Fruit fly (Drosophila melanogaster) whole organism, embryonic: ENCODE measurements around the gene CG8112.
A peak's percentile ranks its signal among the peaks of the same experiment; 100 is the strongest.

Source experiments
- ATbp ChIP-seq: fragments of 200-800 bp; sonication (Bioruptor generic); optimal IDR thresholded peaks from 2 replicates; lab custom pipeline; 2017; ENCODE audit warnings: missing biosample characterization, mild to moderate bottlenecking, missing genetic modification characterization, missing genetic modification reagents
- Abd-B ChIP-seq: fragments of 200-800 bp; sonication (Bioruptor generic); optimal IDR thresholded peaks from 2 replicates; lab custom pipeline; 2018; ENCODE audit warnings: missing biosample characterization, mild to moderate bottlenecking, missing genetic modification characterization, moderate library complexity
- Atf3 ChIP-seq: fragments of 200-800 bp; sonication (Bioruptor generic); optimal IDR thresholded peaks from 3 replicates; lab custom pipeline; 2016; ENCODE audit warnings: missing biosample characterization, missing genetic modification characterization
- B-H1 ChIP-seq: fragments of 200-800 bp; sonication (Bioruptor generic); IDR thresholded peaks from 3 replicates; pipeline ENCODE4 v1.3.6; 2022; ENCODE audit warnings: missing biosample characterization, missing genetic modification characterization
- C15 ChIP-seq: fragments of 200-800 bp; sonication (Bioruptor generic); IDR thresholded peaks from 3 replicates; pipeline ENCODE4 v1.3.6; 2022; ENCODE audit warnings: missing biosample characterization, missing genetic modification characterization
- CG10431 ChIP-seq: fragments of 200-800 bp; sonication (Bioruptor generic); optimal IDR thresholded peaks from 3 replicates; lab custom pipeline; 2018; ENCODE audit warnings: missing biosample characterization, mild to moderate bottlenecking, missing genetic modification characterization
- CG12299 ChIP-seq: fragments of 200-800 bp; sonication (Bioruptor generic); optimal IDR thresholded peaks from 2 replicates; lab custom pipeline; 2018; ENCODE audit warnings: missing biosample characterization, mild to moderate bottlenecking, missing genetic modification characterization
- CG12769 ChIP-seq: fragments of 200-800 bp; sonication (Bioruptor generic); optimal IDR thresholded peaks from 2 replicates; lab custom pipeline; 2019; ENCODE audit warnings: missing biosample characterization, mild to moderate bottlenecking, missing genetic modification characterization, moderate library complexity
- CG16813 ChIP-seq: fragments of 200-800 bp; sonication (Bioruptor generic); IDR thresholded peaks from 3 replicates; pipeline ENCODE4 v1.3.6; 2022; ENCODE audit warnings: missing biosample characterization, missing genetic modification characterization; ENCODE audit not compliant: partially characterized antibody
- CG2202 ChIP-seq: fragments of 200-800 bp; sonication (Bioruptor generic); optimal IDR thresholded peaks from 2 replicates; lab custom pipeline; 2018; ENCODE audit warnings: missing biosample characterization, mild to moderate bottlenecking, missing genetic modification characterization
- CG30403 ChIP-seq: fragments of 200-800 bp; sonication (Bioruptor generic); optimal IDR thresholded peaks from 3 replicates; lab custom pipeline; 2016; ENCODE audit warnings: missing biosample characterization, missing genetic modification characterization
- CG3065 ChIP-seq: fragments of 200-800 bp; sonication (Bioruptor generic); optimal IDR thresholded peaks from 2 replicates; lab custom pipeline; 2016; ENCODE audit warnings: missing biosample characterization, missing genetic modification characterization
- CG31365 ChIP-seq: fragments of 200-800 bp; sonication (Bioruptor generic); optimal IDR thresholded peaks from 2 replicates; lab custom pipeline; 2018; ENCODE audit warnings: missing biosample characterization, mild to moderate bottlenecking, missing genetic modification characterization
- CG32767 ChIP-seq: fragments of 200-800 bp; sonication (Bioruptor generic); IDR thresholded peaks from 2 replicates; pipeline ENCODE4 v1.3.6; 2022; ENCODE audit warnings: missing biosample characterization, missing genetic modification characterization
- CG33557 ChIP-seq: fragments of 200-800 bp; sonication (Bioruptor generic); optimal IDR thresholded peaks from 2 replicates; lab custom pipeline; 2019; ENCODE audit warnings: missing biosample characterization, mild to moderate bottlenecking, missing genetic modification characterization, moderate library complexity
- CG34224 ChIP-seq: fragments of 200-800 bp; sonication (Bioruptor generic); IDR thresholded peaks from 3 replicates; pipeline ENCODE4 v1.3.6; 2022; ENCODE audit warnings: missing biosample characterization, missing genetic modification characterization; ENCODE audit not compliant: partially characterized antibody
- CG34376 ChIP-seq: fragments of 200-800 bp; sonication (Bioruptor generic); optimal IDR thresholded peaks from 2 replicates; lab custom pipeline; 2018; ENCODE audit warnings: missing biosample characterization, mild to moderate bottlenecking, missing genetic modification characterization
- CG4282 ChIP-seq: fragments of 200-800 bp; sonication (Bioruptor generic); optimal IDR thresholded peaks from 2 replicates; lab custom pipeline; 2016; ENCODE audit warnings: missing biosample characterization, missing genetic modification characterization
- CG4617 ChIP-seq: fragments of 200-800 bp; sonication (Bioruptor generic); optimal IDR thresholded peaks from 3 replicates; lab custom pipeline; 2016; ENCODE audit warnings: missing biosample characterization, missing genetic modification characterization, borderline replicate concordance
- CG7271 ChIP-seq: fragments of 200-800 bp; sonication (Bioruptor generic); optimal IDR thresholded peaks from 2 replicates; lab custom pipeline; 2018; ENCODE audit warnings: missing biosample characterization, mild to moderate bottlenecking, missing genetic modification characterization, moderate library complexity
- CG7963 ChIP-seq: fragments of 200-800 bp; sonication (Bioruptor generic); IDR thresholded peaks from 3 replicates; pipeline ENCODE4 v1.3.6; 2022; ENCODE audit warnings: missing biosample characterization, missing genetic modification characterization; ENCODE audit not compliant: partially characterized antibody
- CG9609 ChIP-seq: fragments of 200-800 bp; sonication (Bioruptor generic); optimal IDR thresholded peaks from 3 replicates; lab custom pipeline; 2016; ENCODE audit warnings: missing biosample characterization, missing genetic modification characterization
- CG9727 ChIP-seq: fragments of 200-800 bp; sonication (Bioruptor generic); optimal IDR thresholded peaks from 3 replicates; lab custom pipeline; 2017; ENCODE audit warnings: missing biosample characterization, mild to moderate bottlenecking, missing genetic modification characterization
- CHES-1-like ChIP-seq: fragments of 200-800 bp; sonication (Bioruptor generic); optimal IDR thresholded peaks from 2 replicates; lab custom pipeline; 2016; ENCODE audit warnings: missing biosample characterization, missing genetic modification characterization
- Elba2 ChIP-seq: fragments of 200-800 bp; sonication (Bioruptor generic); optimal IDR thresholded peaks from 3 replicates; lab custom pipeline; 2016; ENCODE audit warnings: missing biosample characterization, missing genetic modification characterization
- Hr3 ChIP-seq: fragments of 200-800 bp; sonication (Bioruptor generic); optimal IDR thresholded peaks from 3 replicates; lab custom pipeline; 2016; ENCODE audit warnings: missing biosample characterization, missing genetic modification characterization
- Lpt ChIP-seq: fragments of >200 bp; optimal IDR thresholded peaks from 2 replicates; lab custom pipeline; 2018; ENCODE audit warnings: missing biosample characterization, missing genetic modification characterization
- Max ChIP-seq: fragments of 200-800 bp; sonication (Bioruptor generic); optimal IDR thresholded peaks from 2 replicates; lab custom pipeline; 2016; ENCODE audit warnings: missing biosample characterization, mild to moderate bottlenecking, missing genetic modification characterization
- Pdp1 ChIP-seq, 2 experiments: fragments of 200-800 bp; sonication (Bioruptor generic); optimal IDR thresholded peaks; 3 replicates each; lab custom pipeline; 2016; ENCODE audit warnings: missing biosample characterization in 2 of 2, missing genetic modification characterization in 2 of 2, mild to moderate bottlenecking in 1 of 2, moderate library complexity in 1 of 2
- Ptx1 ChIP-seq: fragments of 200-800 bp; sonication (Bioruptor generic); IDR thresholded peaks from 2 replicates; pipeline ENCODE4 v1.3.6; 2022; ENCODE audit warnings: missing biosample characterization, missing genetic modification characterization
- Scr ChIP-seq: fragments of 200-800 bp; sonication (Bioruptor generic); IDR thresholded peaks from 2 replicates; pipeline ENCODE4 v1.3.6; 2022; ENCODE audit warnings: missing biosample characterization, missing genetic modification characterization; ENCODE audit not compliant: partially characterized antibody
- Trl ChIP-seq, 3 experiments: fragments of >200 bp in 2 of 3; fragments of 200-800 bp in 1 of 3; sonication (Bioruptor generic) in 1 of 3; optimal IDR thresholded peaks; 2 replicates in 1 of 3; 3 replicates in 2 of 3; lab custom pipeline; 2016 to 2017; ENCODE audit warnings: missing biosample characterization in 1 of 3, missing genetic modification characterization in 1 of 3
- amos ChIP-seq: fragments of 200-800 bp; sonication (Bioruptor generic); IDR thresholded peaks from 2 replicates; pipeline ENCODE4 v1.3.6; 2022; ENCODE audit warnings: missing biosample characterization, missing genetic modification characterization; ENCODE audit not compliant: partially characterized antibody
- bigmax ChIP-seq: fragments of 200-800 bp; sonication (Bioruptor generic); optimal IDR thresholded peaks from 2 replicates; lab custom pipeline; 2018; ENCODE audit warnings: missing biosample characterization, mild to moderate bottlenecking, missing genetic modification characterization
- chn ChIP-seq: fragments of 200-800 bp; sonication (Bioruptor generic); optimal IDR thresholded peaks from 2 replicates; lab custom pipeline; 2016; ENCODE audit warnings: missing biosample characterization, missing genetic modification characterization
- corto ChIP-seq: fragments of 200-800 bp; sonication (Bioruptor generic); optimal IDR thresholded peaks from 2 replicates; lab custom pipeline; 2016; ENCODE audit warnings: missing biosample characterization, mild to moderate bottlenecking, missing genetic modification characterization, moderate library complexity
- crc ChIP-seq: fragments of 200-800 bp; sonication (Bioruptor generic); optimal IDR thresholded peaks from 2 replicates; lab custom pipeline; 2016; ENCODE audit warnings: missing biosample characterization, missing genetic modification characterization
- ftz-f1 ChIP-seq: fragments of 200-800 bp; sonication (Bioruptor generic); optimal IDR thresholded peaks from 2 replicates; lab custom pipeline; 2016; ENCODE audit warnings: missing biosample characterization, missing genetic modification characterization
- insv ChIP-seq, 2 experiments: fragments of 200-800 bp; sonication (Bioruptor generic); optimal IDR thresholded peaks; 3 replicates each; lab custom pipeline; 2016 to 2018; ENCODE audit warnings: missing biosample characterization in 2 of 2, missing genetic modification characterization in 2 of 2
- lov ChIP-seq, 2 experiments: fragments of 200-800 bp in 1 of 2; fragments of >200 bp in 1 of 2; sonication (Bioruptor generic) in 1 of 2; IDR thresholded peaks in 1 of 2; optimal IDR thresholded peaks in 1 of 2; 2 replicates in 1 of 2; 3 replicates in 1 of 2; pipeline versions ENCODE4 v1.3.6 to Lab custom; 2017 to 2022; ENCODE audit warnings: missing biosample characterization in 1 of 2, missing genetic modification characterization in 1 of 2
- mam ChIP-seq: fragments of 200-800 bp; sonication (Bioruptor generic); optimal IDR thresholded peaks from 3 replicates; lab custom pipeline; 2016; ENCODE audit warnings: missing biosample characterization, missing genetic modification characterization
- nau ChIP-seq: fragments of 200-800 bp; sonication (Bioruptor generic); optimal IDR thresholded peaks from 3 replicates; lab custom pipeline; 2017; ENCODE audit warnings: missing biosample characterization, mild to moderate bottlenecking, missing genetic modification characterization, missing genetic modification reagents
- psq ChIP-seq: fragments of 200-800 bp; sonication (Bioruptor generic); optimal IDR thresholded peaks from 2 replicates; lab custom pipeline; 2017; ENCODE audit warnings: missing biosample characterization, missing genetic modification characterization
- stwl ChIP-seq: fragments of 200-800 bp; sonication (Bioruptor generic); optimal IDR thresholded peaks from 3 replicates; lab custom pipeline; 2018; ENCODE audit warnings: missing biosample characterization, mild to moderate bottlenecking, missing genetic modification characterization, moderate library complexity
- tup ChIP-seq: fragments of 200-800 bp; sonication (Bioruptor generic); optimal IDR thresholded peaks from 2 replicates; lab custom pipeline; 2016; ENCODE audit warnings: missing biosample characterization, mild to moderate bottlenecking, missing genetic modification characterization, moderate library complexity
- vvl ChIP-seq: fragments of 200-800 bp; sonication (Bioruptor generic); IDR thresholded peaks from 2 replicates; pipeline ENCODE4 v1.3.6; 2022; ENCODE audit warnings: missing biosample characterization, missing genetic modification characterization
- wek ChIP-seq: fragments of 200-800 bp; sonication (Bioruptor generic); optimal IDR thresholded peaks from 3 replicates; lab custom pipeline; 2018; ENCODE audit warnings: missing biosample characterization, mild to moderate bottlenecking, missing genetic modification characterization, moderate library complexity

CG8112 gene

dm6 chr3R:8715851-8716550 is 3.3 kb downstream of the CG8112 start, which contains the start of gene TMEM216 (continued):
- TF ChIP-seq CG32767 (GFP tag; lab: Robert Waterston, UW) (no peak), CG12769 (tag; lab: Kevin White, UChicago) (peak; percentile 33), Trl (optimal IDR thresholded peaks at IDR 0.05; lab: Kevin White, UChicago) (no peak), Trl (GFP tag; optimal IDR thresholded peaks at IDR 0.05; lab: Kevin White, UChicago) (no peak), insv (GFP tag; optimal IDR thresholded peaks at IDR 0.05; lab: Kevin White, UChicago) (peak in 1 of 2 experiments; percentile 73), Ptx1 (no peak), CG31365 (tag; lab: Kevin White, UChicago) (no peak), Lpt (GFP tag; lab: Kevin White, UChicago) (no peak), psq (GFP tag; lab: Kevin White, UChicago) (no peak), CG7271 (tag; lab: Kevin White, UChicago) (peak; percentile 10), CG9609 (no peak), CG16813 (GFP tag; lab: Robert Waterston, UW) (peak; percentile 49; the same call in 2 of the 3 replicates), ATbp (GFP tag; lab: Kevin White, UChicago) (no peak), Hr3 (GFP tag; lab: Kevin White, UChicago) (peak; percentile 21), corto (no peak), Max (GFP tag; lab: Kevin White, UChicago) (peak; percentile 52), lov (optimal IDR thresholded peaks at IDR 0.05; lab: Kevin White, UChicago) (no peak), lov (GFP tag; IDR thresholded peaks at IDR 0.05; lab: Robert Waterston, UW) (no peak), Scr (GFP tag; lab: Robert Waterston, UW) (peak; percentile 54; the same call in 1 of the 2 replicates), CG4282 (GFP tag; lab: Kevin White, UChicago) (no peak), CG9727 (GFP tag; lab: Kevin White, UChicago) (no peak), CG30403 (GFP tag; lab: Kevin White, UChicago) (no peak), CHES-1-like (GFP tag; lab: Kevin White, UChicago) (no peak), CG10431 (GFP tag; lab: Kevin White, UChicago) (peak; percentile 20), chn (GFP tag; lab: Kevin White, UChicago) (no peak), Atf3 (GFP tag; lab: Kevin White, UChicago) (no peak), CG4617 (GFP tag; lab: Kevin White, UChicago) (peak; percentile 46), ftz-f1 (no peak), Pdp1 (GFP tag; optimal IDR thresholded peaks at IDR 0.05; lab: Kevin White, UChicago) (peak in 1 of 2 experiments; percentile 100), tup (GFP tag; lab: Kevin White, UChicago) (no peak), CG33557 (no peak), CG34376 (GFP tag; lab: Kevin White, UChicago) (no peak), CG3065 (GFP tag; lab: Kevin White, UChicago) (no peak), CG7963 (GFP tag; lab: Robert Waterston, UW) (0 out of 3 replicates have a peak, but pooled peaks have one; percentile 40), stwl (peak; percentile 73), nau (no peak), Abd-B (no peak), wek (GFP tag; lab: Kevin White, UChicago) (no peak), crc (GFP tag; lab: Kevin White, UChicago) (no peak), mam (GFP tag; lab: Kevin White, UChicago) (no peak), amos (GFP tag; lab: Robert Waterston, UW) (peak; percentile 41; the same call in 1 of the 2 replicates), CG34224 (GFP tag; lab: Robert Waterston, UW) (peak; percentile 60; the same call in 1 of the 3 replicates), Elba2 (GFP tag; lab: Kevin White, UChicago) (peak; percentile 83), CG12299 (tag; lab: Kevin White, UChicago) (no peak), vvl (GFP tag; lab: Robert Waterston, UW) (peak; percentile 64; the same call in 1 of the 2 replicates), B-H1 (GFP tag; lab: Robert Waterston, UW) (no peak), C15 (GFP tag; lab: Robert Waterston, UW) (no peak), CG2202 (tag; lab: Kevin White, UChicago) (no peak), bigmax (peak; percentile 13)
